Fruit fly (Drosophila melanogaster) whole organism, embryonic: ENCODE measurements around the gene CG33203.

ENCODE experiments used
- Blimp-1 ChIP-seq: fragments of 200-800 bp; sonication (Bioruptor generic); optimal IDR thresholded peaks from 3 replicates; lab custom pipeline; 2018; ENCODE audit warnings: missing biosample characterization, missing genetic modification characterization, mild to moderate bottlenecking, moderate library complexity, missing genetic modification reagents
- CG1024 ChIP-seq: fragments of 200-800 bp; sonication (Bioruptor generic); IDR thresholded peaks from 2 replicates; pipeline ENCODE4 v1.3.6; 2022; ENCODE audit warnings: missing biosample characterization, missing genetic modification characterization
- CG11456 ChIP-seq: fragments of 200-800 bp; sonication (Bioruptor generic); IDR thresholded peaks from 3 replicates; pipeline ENCODE4 v1.3.6; 2022; ENCODE audit warnings: missing biosample characterization, missing genetic modification characterization
- CG11723 ChIP-seq: fragments of 200-800 bp; sonication (Bioruptor generic); optimal IDR thresholded peaks from 2 replicates; lab custom pipeline; 2017; ENCODE audit warnings: missing biosample characterization, mild to moderate bottlenecking, missing genetic modification characterization
- CG1602 ChIP-seq: fragments of 200-800 bp; sonication (Bioruptor generic); optimal IDR thresholded peaks from 3 replicates; lab custom pipeline; 2016; ENCODE audit warnings: missing biosample characterization, missing genetic modification characterization
- CG2712 ChIP-seq: fragments of 200-800 bp; optimal IDR thresholded peaks from 3 replicates; lab custom pipeline; 2019; ENCODE audit warnings: missing biosample characterization, mild to moderate bottlenecking, missing genetic modification characterization, moderate library complexity
- CG31224 ChIP-seq: fragments of 200-800 bp; sonication (Bioruptor generic); IDR thresholded peaks from 2 replicates; pipeline ENCODE4 v1.3.6; 2022; ENCODE audit warnings: missing biosample characterization, missing genetic modification characterization
- CG33213 ChIP-seq: fragments of 200-800 bp; sonication (Bioruptor generic); optimal IDR thresholded peaks from 3 replicates; lab custom pipeline; 2016; ENCODE audit warnings: missing biosample characterization, missing genetic modification characterization
- CG4360 ChIP-seq: fragments of 200-800 bp; sonication (Bioruptor generic); IDR thresholded peaks from 2 replicates; pipeline ENCODE4 v1.3.6; 2022; ENCODE audit warnings: missing biosample characterization, missing genetic modification characterization
- CG43689 ChIP-seq: fragments of 200-800 bp; sonication (Bioruptor generic); IDR thresholded peaks from 2 replicates; pipeline ENCODE4 v1.3.6; 2022; ENCODE audit warnings: missing biosample characterization, missing genetic modification characterization
- CG4707 ChIP-seq: fragments of 200-800 bp; sonication (Bioruptor generic); optimal IDR thresholded peaks from 2 replicates; lab custom pipeline; 2018; ENCODE audit warnings: missing biosample characterization, mild to moderate bottlenecking, missing genetic modification characterization, moderate library complexity
- CG6854 ChIP-seq: fragments of 200-800 bp; sonication (Bioruptor generic); optimal IDR thresholded peaks from 3 replicates; lab custom pipeline; 2017; ENCODE audit warnings: missing biosample characterization, mild to moderate bottlenecking, missing genetic modification characterization
- CG8924 ChIP-seq: fragments of 200-800 bp; optimal IDR thresholded peaks from 3 replicates; lab custom pipeline; 2019; ENCODE audit warnings: missing biosample characterization, mild to moderate bottlenecking, missing genetic modification characterization, moderate library complexity
- CG9437 ChIP-seq: fragments of 200-800 bp; sonication (Bioruptor generic); optimal IDR thresholded peaks from 2 replicates; lab custom pipeline; 2018; ENCODE audit warnings: missing biosample characterization, mild to moderate bottlenecking, missing genetic modification characterization
- CG9727 ChIP-seq: fragments of 200-800 bp; sonication (Bioruptor generic); optimal IDR thresholded peaks from 3 replicates; lab custom pipeline; 2017; ENCODE audit warnings: missing biosample characterization, mild to moderate bottlenecking, missing genetic modification characterization
- CG9797 ChIP-seq: fragments of 200-800 bp; sonication (Bioruptor generic); optimal IDR thresholded peaks from 3 replicates; lab custom pipeline; 2018; ENCODE audit warnings: missing biosample characterization, mild to moderate bottlenecking, missing genetic modification characterization
- CrebB ChIP-seq: fragments of 200-800 bp; sonication (Bioruptor generic); optimal IDR thresholded peaks from 3 replicates; lab custom pipeline; 2018; ENCODE audit warnings: missing biosample characterization, mild to moderate bottlenecking, missing genetic modification characterization
- HLHmδ ChIP-seq: fragments of 200-800 bp; sonication (Bioruptor generic); optimal IDR thresholded peaks from 2 replicates; lab custom pipeline; 2018; ENCODE audit warnings: missing biosample characterization, mild to moderate bottlenecking, missing genetic modification characterization, moderate library complexity
- Kr ChIP-seq: fragments of 200-800 bp; sonication (Bioruptor generic); optimal IDR thresholded peaks from 2 replicates; lab custom pipeline; 2017; ENCODE audit warnings: missing biosample characterization, mild to moderate bottlenecking, missing genetic modification characterization
- Nf-YB ChIP-seq: fragments of 200-800 bp; sonication (Bioruptor generic); optimal IDR thresholded peaks from 3 replicates; lab custom pipeline; 2019; ENCODE audit warnings: missing biosample characterization, mild to moderate bottlenecking, missing genetic modification characterization, moderate library complexity
- Ravus ChIP-seq: fragments of 200-800 bp; sonication (Bioruptor generic); IDR thresholded peaks from 2 replicates; pipeline ENCODE4 v1.3.6; 2022; ENCODE audit warnings: missing biosample characterization, missing genetic modification characterization
- Rx ChIP-seq: fragments of 200-800 bp; sonication (Bioruptor generic); IDR thresholded peaks from 2 replicates; pipeline ENCODE4 v1.3.6; 2022; ENCODE audit warnings: missing biosample characterization, missing genetic modification characterization
- Scr ChIP-seq: fragments of 200-800 bp; sonication (Bioruptor generic); IDR thresholded peaks from 2 replicates; pipeline ENCODE4 v1.3.6; 2022; ENCODE audit warnings: missing biosample characterization, missing genetic modification characterization; ENCODE audit not compliant: partially characterized antibody
- Sry-β ChIP-seq: fragments of 200-800 bp; sonication (Bioruptor generic); optimal IDR thresholded peaks from 2 replicates; lab custom pipeline; 2018; ENCODE audit warnings: missing biosample characterization, mild to moderate bottlenecking, missing genetic modification characterization, moderate library complexity
- Tbp ChIP-seq: fragments of >200 bp; optimal IDR thresholded peaks from 2 replicates; lab custom pipeline; 2018; ENCODE audit warnings: missing biosample characterization, missing genetic modification characterization
- Trl ChIP-seq, 3 experiments: fragments of >200 bp in 2 of 3; fragments of 200-800 bp in 1 of 3; sonication (Bioruptor generic) in 1 of 3; optimal IDR thresholded peaks; 2 replicates in 1 of 3; 3 replicates in 2 of 3; lab custom pipeline; 2016 to 2017; ENCODE audit warnings: missing biosample characterization in 1 of 3, missing genetic modification characterization in 1 of 3
- YL-1 ChIP-seq: fragments of 200-800 bp; sonication (Bioruptor generic); optimal IDR thresholded peaks from 3 replicates; lab custom pipeline; 2017; ENCODE audit warnings: missing biosample characterization, mild to moderate bottlenecking, missing genetic modification characterization
- az2 ChIP-seq: fragments of 200-800 bp; sonication (Bioruptor generic); optimal IDR thresholded peaks from 3 replicates; lab custom pipeline; 2016; ENCODE audit warnings: missing biosample characterization, missing genetic modification characterization
- crp ChIP-seq, 2 experiments: fragments of 200-800 bp; sonication (Bioruptor generic); optimal IDR thresholded peaks; 2 replicates in 1 of 2; 3 replicates in 1 of 2; lab custom pipeline; 2017; ENCODE audit warnings: missing biosample characterization in 2 of 2, missing genetic modification characterization in 2 of 2, mild to moderate bottlenecking in 1 of 2, moderate library complexity in 1 of 2
- dm ChIP-seq: fragments of 200-800 bp; sonication (Bioruptor generic); optimal IDR thresholded peaks from 3 replicates; lab custom pipeline; 2016; ENCODE audit warnings: missing biosample characterization, missing genetic modification characterization
- dpn ChIP-seq, 2 experiments: fragments of 200-800 bp; sonication (Bioruptor generic); optimal IDR thresholded peaks; 3 replicates each; lab custom pipeline; 2016; ENCODE audit warnings: missing biosample characterization in 2 of 2, missing genetic modification characterization in 2 of 2
- dysf ChIP-seq: fragments of 200-800 bp; sonication (Bioruptor generic); IDR thresholded peaks from 3 replicates; pipeline ENCODE4 v1.3.6; 2022; ENCODE audit warnings: missing biosample characterization, missing genetic modification characterization
- ems ChIP-seq: fragments of 200-800 bp; sonication (Bioruptor generic); optimal IDR thresholded peaks from 3 replicates; lab custom pipeline; 2016; ENCODE audit warnings: missing biosample characterization, missing genetic modification characterization
- en ChIP-seq: fragments of 200-800 bp; sonication (Bioruptor generic); optimal IDR thresholded peaks from 2 replicates; lab custom pipeline; 2016; ENCODE audit warnings: missing biosample characterization, missing genetic modification characterization
- esg ChIP-seq: fragments of 200-800 bp; sonication (Bioruptor generic); conservative IDR thresholded peaks from 2 replicates; pipeline ENCODE4 v1.3.6; 2022; ENCODE audit warnings: missing biosample characterization, missing genetic modification characterization
- fd102C ChIP-seq: fragments of 200-800 bp; sonication (Bioruptor generic); optimal IDR thresholded peaks from 2 replicates; lab custom pipeline; 2018; ENCODE audit warnings: missing biosample characterization, mild to moderate bottlenecking, missing genetic modification characterization, moderate library complexity
- fu2 ChIP-seq: fragments of 200-800 bp; sonication (Bioruptor generic); optimal IDR thresholded peaks from 2 replicates; lab custom pipeline; 2016; ENCODE audit warnings: missing biosample characterization, missing genetic modification characterization
- grau ChIP-seq: fragments of 200-800 bp; optimal IDR thresholded peaks from 3 replicates; lab custom pipeline; 2019; ENCODE audit warnings: missing biosample characterization, mild to moderate bottlenecking, missing genetic modification characterization, moderate library complexity
- gro ChIP-seq: fragments of 200-800 bp; sonication (Bioruptor generic); optimal IDR thresholded peaks from 2 replicates; lab custom pipeline; 2016; ENCODE audit warnings: missing biosample characterization, missing genetic modification characterization
- kay ChIP-seq: fragments of 200-800 bp; sonication (Bioruptor generic); optimal IDR thresholded peaks from 2 replicates; lab custom pipeline; 2016; ENCODE audit warnings: missing biosample characterization, missing genetic modification characterization
- lola ChIP-seq, 3 experiments: fragments of >200 bp in 2 of 3; fragments of 200-800 bp in 1 of 3; sonication (Bioruptor generic) in 1 of 3; optimal IDR thresholded peaks; 2 replicates each; lab custom pipeline; 2017 to 2019; ENCODE audit warnings: missing biosample characterization in 3 of 3, missing genetic modification characterization in 3 of 3, mild to moderate bottlenecking in 1 of 3, moderate library complexity in 1 of 3
- pan ChIP-seq, 4 experiments: fragments of >200 bp in 3 of 4; fragments of 200-800 bp in 1 of 4; sonication (Bioruptor generic) in 1 of 4; optimal IDR thresholded peaks in 3 of 4; IDR thresholded peaks in 1 of 4; 2 replicates each; pipeline versions ENCODE4 v1.3.6 to Lab custom; 2017 to 2022; ENCODE audit warnings: missing biosample characterization in 2 of 4, missing genetic modification characterization in 2 of 4, mixed read lengths in 1 of 4
- psq ChIP-seq: fragments of 200-800 bp; sonication (Bioruptor generic); optimal IDR thresholded peaks from 2 replicates; lab custom pipeline; 2017; ENCODE audit warnings: missing biosample characterization, missing genetic modification characterization
- schlank ChIP-seq: fragments of 200-800 bp; sonication (Bioruptor generic); optimal IDR thresholded peaks from 2 replicates; lab custom pipeline; 2018; ENCODE audit warnings: missing biosample characterization, mild to moderate bottlenecking, missing genetic modification characterization
- so ChIP-seq: fragments of 200-800 bp; sonication (Bioruptor generic); IDR thresholded peaks from 3 replicates; pipeline ENCODE4 v1.3.6; 2022; ENCODE audit warnings: missing biosample characterization, missing genetic modification characterization
- ssp ChIP-seq: fragments of 200-800 bp; sonication (Bioruptor generic); IDR thresholded peaks from 2 replicates; pipeline ENCODE4 v1.3.6; 2022; ENCODE audit warnings: missing biosample characterization, missing genetic modification characterization
- tgo ChIP-seq: fragments of 200-800 bp; sonication (Bioruptor generic); IDR thresholded peaks from 3 replicates; pipeline ENCODE4 v1.3.6; 2022; ENCODE audit warnings: missing biosample characterization, missing genetic modification characterization
- vnd ChIP-seq: fragments of 200-800 bp; sonication (Bioruptor generic); IDR thresholded peaks from 3 replicates; pipeline ENCODE4 v1.3.6; 2022; ENCODE audit warnings: missing biosample characterization, missing genetic modification characterization; ENCODE audit not compliant: partially characterized antibody

The CG33203 gene

dm6 chr3R:28887559-28888432, at the start of gene CG33203, which contains the start of gene Doa (continued):
- TF ChIP-seq CG33213 (GFP tag; lab: Kevin White, UChicago) (peak; percentile 73), so (GFP tag; lab: Robert Waterston, UW) (no peak), crp (GFP tag; optimal IDR thresholded peaks at IDR 0.05; lab: Kevin White, UChicago) (peak in 1 of 2 experiments; percentile 34), kay (GFP tag; lab: Kevin White, UChicago) (peak; percentile 2), CG11723 (GFP tag; lab: Kevin White, UChicago) (no peak), gro (GFP tag; lab: Kevin White, UChicago) (peak; percentile 31), pan (optimal IDR thresholded peaks at IDR 0.05; lab: Kevin White, UChicago) (no peak), pan (GFP tag; optimal IDR thresholded peaks at IDR 0.05 in 1 of 2, IDR thresholded peaks at IDR 0.05 in 1 of 2) (no peak), Sry-β (no peak), en (GFP tag; lab: Kevin White, UChicago) (peak; percentile 28), CG2712 (peak; percentile 48), Kr (GFP tag; lab: Kevin White, UChicago) (no peak), CrebB (peak; percentile 15), CG43689 (GFP tag; lab: Robert Waterston, UW) (no peak), Scr (GFP tag; lab: Robert Waterston, UW) (peak; percentile 84), CG1024 (GFP tag; lab: Robert Waterston, UW) (no peak), ssp (GFP tag; lab: Robert Waterston, UW) (peak; percentile 54), CG9797 (GFP tag; lab: Kevin White, UChicago) (peak; percentile 38), CG4360 (GFP tag; lab: Robert Waterston, UW) (0 out of 2 replicates have a peak, but pooled peaks have one; percentile 13), CG11456 (GFP tag; lab: Robert Waterston, UW) (no peak), dpn (GFP tag; optimal IDR thresholded peaks at IDR 0.05; lab: Kevin White, UChicago) (peak; percentile 71 to 78), esg (no peak), Tbp (GFP tag; lab: Kevin White, UChicago) (no peak), fd102C (no peak), dysf (GFP tag; lab: Robert Waterston, UW) (0 out of 3 replicates have a peak, but pooled peaks have one; percentile 29), CG9727 (peak; percentile 26), ems (GFP tag; lab: Kevin White, UChicago) (peak; percentile 45), CG9437 (no peak), az2 (GFP tag; lab: Kevin White, UChicago) (peak; percentile 3), vnd (peak; percentile 80), schlank (tag; lab: Kevin White, UChicago) (no peak), CG31224 (GFP tag; lab: Robert Waterston, UW) (no peak), psq (GFP tag; lab: Kevin White, UChicago) (no peak), Ravus (GFP tag; lab: Robert Waterston, UW) (no peak), tgo (GFP tag; lab: Robert Waterston, UW) (no peak; the same call in 1 of the 3 replicates), YL-1 (GFP tag; lab: Kevin White, UChicago) (no peak), dm (GFP tag; lab: Kevin White, UChicago) (no peak), lola (GFP tag; optimal IDR thresholded peaks at IDR 0.05; lab: Kevin White, UChicago) (no peak), Rx (GFP tag; lab: Robert Waterston, UW) (no peak), Nf-YB (GFP tag; lab: Kevin White, UChicago) (no peak), CG1602 (GFP tag; lab: Kevin White, UChicago) (peak; percentile 5), Trl (optimal IDR thresholded peaks at IDR 0.05; lab: Kevin White, UChicago) (no peak), Trl (GFP tag; optimal IDR thresholded peaks at IDR 0.05; lab: Kevin White, UChicago) (peak; percentile 47), Blimp-1 (GFP tag; lab: Kevin White, UChicago) (no peak), CG8924 (tag; lab: Kevin White, UChicago) (no peak), CG4707 (GFP tag; lab: Kevin White, UChicago) (no peak), HLHmδ (GFP tag; lab: Kevin White, UChicago) (no peak), CG6854 (GFP tag; lab: Kevin White, UChicago) (no peak), fu2 (peak; percentile 30), grau (tag; lab: Kevin White, UChicago) (peak; percentile 33)
